Fruit fly (Drosophila melanogaster): ENCODE measurements around the gene Srp54.

Srp54 gene

dm6 chr2L:9919218-9919617, 6.5 kb downstream of the Srp54 start (continued):
- TF ChIP-seq Ets65A (GFP tag) (peak; percentile 67), Lhr (GFP tag; optimal IDR thresholded peaks at IDR 0.05) (no peak), Nf-YB (GFP tag; optimal IDR thresholded peaks at IDR 0.05) (no peak), dmrt11E (tag; optimal IDR thresholded peaks at IDR 0.05) (no peak), Aef1 (GFP tag; IDR thresholded peaks at IDR 0.05) (no peak), gsb (GFP tag; IDR thresholded peaks at IDR 0.05) (peak; percentile 26; the same call in 1 of the 2 replicates), sna (GFP tag; IDR thresholded peaks at IDR 0.05; ENCODE audit: partially characterized antibody) (no peak), dpn (GFP tag; optimal IDR thresholded peaks at IDR 0.05) (no peak), crc (GFP tag; optimal IDR thresholded peaks at IDR 0.05) (no peak), lmd (GFP tag; IDR thresholded peaks at IDR 0.05) (no peak), CG4328 (GFP tag; optimal IDR thresholded peaks at IDR 0.05) (no peak), CG33213 (GFP tag; optimal IDR thresholded peaks at IDR 0.05) (no peak), CG8924 (tag; optimal IDR thresholded peaks at IDR 0.05) (no peak), Med (GFP tag) (peak; percentile 56), org-1 (GFP tag; optimal IDR thresholded peaks at IDR 0.05) (no peak), Six4 (GFP tag; optimal IDR thresholded peaks at IDR 0.05) (no peak), ranshi (GFP tag; IDR thresholded peaks at IDR 0.05) (no peak), CG12391 (tag; optimal IDR thresholded peaks at IDR 0.05) (no peak), CG8089 (GFP tag; optimal IDR thresholded peaks at IDR 0.05) (no peak), CG11504 (tag; optimal IDR thresholded peaks at IDR 0.05) (no peak)

dm6 chr2L:9919949-9920348, 7.2 kb downstream of the Srp54 start, which contains the start of gene CG4594:
TSS of gene CG4594 (plus strand) at chr2L:9920160.
- TF ChIP-seq pzg (GFP tag; optimal IDR thresholded peaks at IDR 0.05) (peak; percentile 17), CG11560 (tag; IDR thresholded peaks at IDR 0.05) (peak; percentile 92), crp (GFP tag; optimal IDR thresholded peaks at IDR 0.05) (peak in 1 of 2 experiments; percentile 71), Scr (GFP tag; IDR thresholded peaks at IDR 0.05; ENCODE audit: partially characterized antibody) (0 out of 2 replicates have a peak, but pooled peaks have one; percentile 32), HLH4C (GFP tag; IDR thresholded peaks at IDR 0.05; ENCODE audit: partially characterized antibody) (peak; percentile 23; the same call in 1 of the 3 replicates), E2f2 (GFP tag; IDR thresholded peaks at IDR 0.05) (peak; percentile 80), NC2β (GFP tag; optimal IDR thresholded peaks at IDR 0.05) (no peak), CG8388 (GFP tag; optimal IDR thresholded peaks at IDR 0.05) (no peak), CG16813 (GFP tag; IDR thresholded peaks at IDR 0.05; ENCODE audit: partially characterized antibody) (no peak), CG7963 (GFP tag; IDR thresholded peaks at IDR 0.05; ENCODE audit: partially characterized antibody) (peak; percentile 13; the same call in 2 of the 3 replicates), ara (GFP tag; IDR thresholded peaks at IDR 0.05) (no peak), Dp (GFP tag; optimal IDR thresholded peaks at IDR 0.05) (peak; percentile 69), CG34224 (GFP tag; IDR thresholded peaks at IDR 0.05; ENCODE audit: partially characterized antibody) (0 out of 3 replicates have a peak, but pooled peaks have one; percentile 28), CG30431 (GFP tag; optimal IDR thresholded peaks at IDR 0.05) (no peak), tna (GFP tag; IDR thresholded peaks at IDR 0.05; ENCODE audit: partially characterized antibody) (peak; percentile 16; the same call in 1 of the 2 replicates), nerfin-2 (GFP tag; IDR thresholded peaks at IDR 0.05; ENCODE audit: partially characterized antibody) (peak; percentile 41; the same call in 1 of the 2 replicates), exex (tag; optimal IDR thresholded peaks at IDR 0.05) (peak; percentile 22), CG6791 (GFP tag; IDR thresholded peaks at IDR 0.05; ENCODE audit: partially characterized antibody) (peak; percentile 15; the same call in 2 of the 3 replicates), Ets97D (GFP tag; optimal IDR thresholded peaks at IDR 0.05) (no peak), CG14860 (GFP tag; IDR thresholded peaks at IDR 0.05; ENCODE audit: partially characterized antibody) (0 out of 3 replicates have a peak, but pooled peaks have one; percentile 12), Dref (GFP tag; IDR thresholded peaks at IDR 0.05) (peak; percentile 66), CG9932 (GFP tag; IDR thresholded peaks at IDR 0.05) (no peak), CG32532 (GFP tag; IDR thresholded peaks at IDR 0.05) (no peak), CG11723 (GFP tag; optimal IDR thresholded peaks at IDR 0.05) (no peak), MBD-R2 (GFP tag; IDR thresholded peaks at IDR 0.05) (0 out of 2 replicates have a peak, but pooled peaks have one; percentile 8), CG2116 (GFP tag; optimal IDR thresholded peaks at IDR 0.05) (peak; percentile 3)

Measured in whole organism, embryonic.